Worm (Caenorhabditis elegans) whole organism, mixed stage, embryonic: ENCODE data around the gene asp-18.

Experiments
- M03D4.4 ChIP-seq: sonication (generic microtip); optimal IDR thresholded peaks from 2 replicates; lab custom pipeline; 2017; ENCODE audit warnings: mild to moderate bottlenecking, missing genetic modification characterization, missing compliant biosample characterization
- ces-1 ChIP-seq: fragments of 150-350 bp; optimal IDR thresholded peaks from 2 replicates; lab custom pipeline; 2014; ENCODE audit warnings: missing biosample characterization, missing genetic modification reagents, missing genetic modification characterization
- drap-1 ChIP-seq: fragments of 200-800 bp; sonication (Bioruptor generic); optimal IDR thresholded peaks from 3 replicates; lab custom pipeline; 2018; ENCODE audit warnings: mild to moderate bottlenecking, missing genetic modification characterization, missing compliant biosample characterization
- elt-3 ChIP-seq: fragments of 150-350 bp; optimal IDR thresholded peaks from 2 replicates; lab custom pipeline; 2014; ENCODE audit warnings: missing biosample characterization, missing genetic modification characterization
- lsy-2 ChIP-seq: fragments of 150-350 bp; optimal IDR thresholded peaks from 2 replicates; lab custom pipeline; 2014; ENCODE audit warnings: missing biosample characterization, missing genetic modification characterization
- nhr-12 ChIP-seq: fragments of 150-350 bp; optimal IDR thresholded peaks from 2 replicates; lab custom pipeline; 2014; ENCODE audit warnings: missing biosample characterization, missing genetic modification characterization
- nhr-237 ChIP-seq: fragments of 150-350 bp; optimal IDR thresholded peaks from 2 replicates; lab custom pipeline; 2014; ENCODE audit warnings: missing biosample characterization, missing genetic modification characterization
- unc-62 ChIP-seq: fragments of 150-350 bp; optimal IDR thresholded peaks from 2 replicates; lab custom pipeline; 2014; ENCODE audit warnings: missing biosample characterization, missing genetic modification reagents, missing genetic modification characterization

- TF ChIP-seq nhr-12 (tag; lab: Kevin White, UChicago) (no peak), nhr-237 (no peak), unc-62 (GFP tag; lab: Kevin White, UChicago) (no peak), M03D4.4 (tag; lab: Kevin White, UChicago) (no peak), elt-3 (tag; lab: Kevin White, UChicago) (no peak), drap-1 (no peak), lsy-2 (no peak), ces-1 (GFP tag; lab: Kevin White, UChicago) (no peak)
Observed at ce11 chrV:18712118-18712517, 19.4 kb downstream of the asp-18 start.
